Worm (Caenorhabditis elegans): ENCODE data around the gene lin-29.

DNA sequence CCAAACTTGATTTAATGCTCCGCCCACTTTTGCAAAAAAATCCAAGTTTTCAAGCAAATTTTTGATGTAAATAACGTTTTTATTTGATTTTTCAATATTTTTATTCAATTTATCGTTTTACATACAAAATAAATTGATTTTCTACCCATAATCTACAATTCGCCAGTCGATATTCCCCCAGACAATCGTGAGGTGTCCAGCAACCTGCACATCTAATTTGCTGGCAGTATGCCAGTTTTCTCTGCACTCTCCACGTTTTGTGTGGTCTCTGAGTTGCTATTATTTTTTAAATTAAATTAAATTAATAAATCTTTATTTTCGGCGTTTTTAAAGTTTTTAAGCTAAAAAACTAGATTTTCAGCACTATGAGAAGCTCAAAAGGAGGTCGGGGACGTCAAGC is 45.0 kb upstream of the lin-29 start:
- TF ChIP-seq nhr-77 (tag; optimal IDR thresholded peaks at IDR 0.05): peak; percentile 61
- no peak for TF ChIP-seq snpc-4 (tag; optimal IDR thresholded peaks at IDR 0.05)
- peak; percentile 57 for TF ChIP-seq nhr-237 (tag; optimal IDR thresholded peaks at IDR 0.05)
- no peak for TF ChIP-seq sptf-1 (tag; optimal IDR thresholded peaks at IDR 0.05)
- peak; percentile 96 for TF ChIP-seq fkh-8 (tag; optimal IDR thresholded peaks at IDR 0.05)
- TF ChIP-seq dsc-1 (tag; optimal IDR thresholded peaks at IDR 0.05): peak; percentile 84
- TF ChIP-seq fkh-10 (GFP tag; optimal IDR thresholded peaks at IDR 0.05): peak; percentile 80
- peak; percentile 92 for TF ChIP-seq nhr-20 (tag; optimal IDR thresholded peaks at IDR 0.05)
- TF ChIP-seq pqm-1 (tag; optimal IDR thresholded peaks at IDR 0.05): no peak
- TF ChIP-seq aly-2 (tag; optimal IDR thresholded peaks at IDR 0.05): no peak
- TF ChIP-seq hpl-2 (GFP tag; optimal IDR thresholded peaks at IDR 0.05): no peak
- TF ChIP-seq nhr-11 (tag; optimal IDR thresholded peaks at IDR 0.05): peak; percentile 90
- TF ChIP-seq ztf-4 (tag; optimal IDR thresholded peaks at IDR 0.05): peak; percentile 78
- TF ChIP-seq ztf-11 (tag; optimal IDR thresholded peaks at IDR 0.05): peak in 1 of 2 experiments; percentile 87
